Worm (Caenorhabditis elegans) whole organism, L4 larva: ENCODE results near the gene mfsd-13.2.

Experiments
- F37D6.2 ChIP-seq: sonication (generic microtip); optimal IDR thresholded peaks from 2 replicates; lab custom pipeline; 2016; ENCODE audit warnings: mild to moderate bottlenecking, missing genetic modification characterization, missing compliant biosample characterization
- F44E2.7 ChIP-seq: fragments of 200-800 bp; sonication (Bioruptor generic); IDR thresholded peaks from 2 replicates; pipeline ENCODE4 v2.1.2; 2022; ENCODE audit warnings: missing genetic modification characterization, missing compliant biosample characterization
- T26A8.4 ChIP-seq: fragments of 200-800 bp; sonication (Bioruptor generic); IDR thresholded peaks from 2 replicates; pipeline ENCODE4 v1.3.6; 2022; ENCODE audit warnings: missing genetic modification characterization, missing compliant biosample characterization
- Y105C5A.15 ChIP-seq: fragments of 200-800 bp; sonication (Bioruptor generic); IDR thresholded peaks from 2 replicates; pipeline ENCODE4 v1.3.6; 2022; ENCODE audit warnings: missing genetic modification characterization, missing compliant biosample characterization
- Y75B8A.6 ChIP-seq: fragments of 200-800 bp; sonication (Bioruptor generic); IDR thresholded peaks from 2 replicates; pipeline ENCODE4 v1.3.6; 2022; ENCODE audit warnings: missing genetic modification reagents, missing genetic modification characterization, missing compliant biosample characterization
- ZK337.2 ChIP-seq: fragments of 200-800 bp; sonication (Bioruptor generic); IDR thresholded peaks from 2 replicates; pipeline ENCODE4 v1.3.6; 2022; ENCODE audit warnings: missing genetic modification reagents, missing genetic modification characterization, missing compliant biosample characterization
- aha-1 ChIP-seq: fragments of 150-350 bp; peaks from one replicate; lab custom pipeline; 2014; ENCODE audit warnings: missing biosample characterization, missing genetic modification characterization
- arid-1 ChIP-seq: fragments of 200-800 bp; sonication (Bioruptor generic); conservative IDR thresholded peaks from 2 replicates; pipeline ENCODE4 v1.3.6; 2022; ENCODE audit warnings: missing genetic modification reagents, missing genetic modification characterization, missing compliant biosample characterization
- attf-4 ChIP-seq: sonication (generic microtip); optimal IDR thresholded peaks from 3 replicates; lab custom pipeline; 2017; ENCODE audit warnings: missing biosample characterization, missing genetic modification characterization
- ceh-20 ChIP-seq: fragments of 200-800 bp; sonication (Bioruptor generic); IDR thresholded peaks from 2 replicates; pipeline ENCODE4 v1.3.6; 2022; ENCODE audit warnings: missing genetic modification reagents, missing genetic modification characterization, missing compliant biosample characterization
- ceh-32 ChIP-seq: sonication (generic microtip); optimal IDR thresholded peaks from 2 replicates; lab custom pipeline; 2016; ENCODE audit warnings: mild to moderate bottlenecking, missing genetic modification characterization, missing compliant biosample characterization; ENCODE audit not compliant: poor library complexity
- ces-1 ChIP-seq: fragments of 150-350 bp; sonication (generic microtip); optimal IDR thresholded peaks from 4 replicates; lab custom pipeline; 2014; ENCODE audit warnings: missing biosample characterization, missing genetic modification reagents, missing genetic modification characterization
- cey-2 ChIP-seq: sonication (generic microtip); optimal IDR thresholded peaks from 3 replicates; lab custom pipeline; 2017; ENCODE audit warnings: missing genetic modification characterization, mild to moderate bottlenecking, missing compliant biosample characterization, antibody characterized with exemption, borderline replicate concordance; ENCODE audit not compliant: insufficient read depth
- daf-19 ChIP-seq: fragments of 200-800 bp; sonication (Bioruptor generic); conservative IDR thresholded peaks from 2 replicates; pipeline ENCODE4 v1.3.6; 2022; ENCODE audit warnings: missing genetic modification characterization, missing compliant biosample characterization
- fkh-10 ChIP-seq: fragments of 150-350 bp; optimal IDR thresholded peaks from 2 replicates; lab custom pipeline; 2014; ENCODE audit warnings: missing biosample characterization, missing genetic modification reagents, missing genetic modification characterization
- hlh-11 ChIP-seq: fragments of 200-800 bp; sonication (Bioruptor generic); optimal IDR thresholded peaks from 2 replicates; lab custom pipeline; 2018; ENCODE audit warnings: mild to moderate bottlenecking, missing genetic modification characterization, missing compliant biosample characterization
- hlh-30 ChIP-seq: sonication (generic microtip); optimal IDR thresholded peaks from 2 replicates; lab custom pipeline; 2017; ENCODE audit warnings: antibody characterized with exemption, mild to moderate bottlenecking, missing genetic modification characterization, missing compliant biosample characterization; ENCODE audit not compliant: insufficient read depth
- jun-1 ChIP-seq: fragments of 150-350 bp; optimal IDR thresholded peaks from 2 replicates; lab custom pipeline; 2014; ENCODE audit warnings: missing biosample characterization, missing genetic modification reagents, missing genetic modification characterization
- lin-13 ChIP-seq: fragments of 150-350 bp; optimal IDR thresholded peaks from 2 replicates; lab custom pipeline; 2014; ENCODE audit warnings: missing biosample characterization, missing genetic modification reagents, missing genetic modification characterization
- lin-15B ChIP-seq: fragments of 150-350 bp; sonication (generic microtip); optimal IDR thresholded peaks from 3 replicates; lab custom pipeline; 2014; ENCODE audit warnings: missing biosample characterization, missing genetic modification characterization
- lin-38 ChIP-seq: fragments of 200-800 bp; sonication (Bioruptor generic); IDR thresholded peaks from 2 replicates; pipeline ENCODE4 v1.3.6; 2022; ENCODE audit warnings: missing genetic modification reagents, missing genetic modification characterization, missing compliant biosample characterization
- mdl-1 ChIP-seq, 2 experiments: fragments of 150-350 bp in 1 of 2; sonication (generic microtip) in 1 of 2; optimal IDR thresholded peaks; 2 replicates each; lab custom pipeline; 2014 to 2017; ENCODE audit warnings: missing biosample characterization in 2 of 2, missing genetic modification characterization in 2 of 2
- mdt-29 ChIP-seq: fragments of 200-800 bp; sonication (Bioruptor generic); IDR thresholded peaks from 2 replicates; pipeline ENCODE4 v1.3.6; 2022; ENCODE audit warnings: missing genetic modification reagents, missing genetic modification characterization, missing compliant biosample characterization
- mes-2 ChIP-seq: sonication (generic microtip); optimal IDR thresholded peaks from 2 replicates; lab custom pipeline; 2016; ENCODE audit warnings: missing genotype, mild to moderate bottlenecking, missing genetic modification characterization, missing compliant biosample characterization; ENCODE audit not compliant: poor library complexity, severe bottlenecking
- mxl-2 ChIP-seq: fragments of 200-800 bp; sonication (Bioruptor generic); conservative IDR thresholded peaks from 2 replicates; pipeline ENCODE4 v1.3.6; 2022; ENCODE audit warnings: missing genetic modification reagents, missing genetic modification characterization, missing compliant biosample characterization
- nhr-10 ChIP-seq: fragments of 150-350 bp; optimal IDR thresholded peaks from 2 replicates; lab custom pipeline; 2014; ENCODE audit warnings: missing biosample characterization, missing genetic modification characterization
- nhr-48 ChIP-seq: sonication (generic microtip); optimal IDR thresholded peaks from 2 replicates; lab custom pipeline; 2016; ENCODE audit warnings: mild to moderate bottlenecking, missing genetic modification characterization, missing compliant biosample characterization
- nhr-6 ChIP-seq: fragments of 150-350 bp; optimal IDR thresholded peaks from 2 replicates; lab custom pipeline; 2014; ENCODE audit warnings: missing biosample characterization, missing genetic modification characterization
- nhr-76 ChIP-seq: fragments of 150-350 bp; optimal IDR thresholded peaks from 2 replicates; lab custom pipeline; 2014; ENCODE audit warnings: missing biosample characterization, missing genetic modification characterization
- nhr-77 ChIP-seq: fragments of 150-350 bp; optimal IDR thresholded peaks from 2 replicates; lab custom pipeline; 2014; ENCODE audit warnings: missing biosample characterization, missing genetic modification characterization
- sdz-12 ChIP-seq: fragments of 200-800 bp; sonication (Bioruptor generic); optimal IDR thresholded peaks from 2 replicates; lab custom pipeline; 2018; ENCODE audit warnings: mild to moderate bottlenecking, missing genetic modification characterization, missing compliant biosample characterization
- skn-1 ChIP-seq: fragments of 150-350 bp; optimal IDR thresholded peaks from 2 replicates; lab custom pipeline; 2014; ENCODE audit warnings: missing biosample characterization, missing genetic modification characterization
- spr-3 ChIP-seq: fragments of 200-800 bp; sonication (Bioruptor generic); optimal IDR thresholded peaks from 2 replicates; lab custom pipeline; 2018; ENCODE audit warnings: mild to moderate bottlenecking, missing genetic modification characterization, missing compliant biosample characterization
- tag-97 ChIP-seq: fragments of 200-800 bp; sonication (Bioruptor generic); IDR thresholded peaks from 2 replicates; pipeline ENCODE4 v1.3.6; 2022; ENCODE audit warnings: missing genetic modification characterization, missing compliant biosample characterization
- tra-1 ChIP-seq: fragments of 200-800 bp; sonication (Bioruptor generic); IDR thresholded peaks from 2 replicates; pipeline ENCODE4 v1.3.6; 2022; ENCODE audit warnings: missing genetic modification reagents, missing genetic modification characterization, missing compliant biosample characterization
- unc-130 ChIP-seq: sonication (generic microtip); optimal IDR thresholded peaks from 2 replicates; lab custom pipeline; 2016; ENCODE audit warnings: missing genetic modification reagents, missing genetic modification characterization, missing compliant biosample characterization
- unc-39 ChIP-seq: sonication (generic microtip); optimal IDR thresholded peaks from 2 replicates; lab custom pipeline; 2017; ENCODE audit warnings: missing biosample characterization, missing genetic modification characterization
- unc-62 ChIP-seq, 3 experiments: fragments of 150-350 bp in 1 of 3; sonication (generic microtip); optimal IDR thresholded peaks in 2 of 3; peaks in 1 of 3; 1 replicate in 1 of 3; 2 replicates in 2 of 3; lab custom pipeline; 2014 to 2017; ENCODE audit warnings: missing biosample characterization in 3 of 3, missing genetic modification characterization in 3 of 3, missing genetic modification reagents in 3 of 3, missing genotype in 1 of 3
- vab-7 ChIP-seq: fragments of 200-800 bp; sonication (Bioruptor generic); IDR thresholded peaks from 2 replicates; pipeline ENCODE4 v1.3.6; 2022; ENCODE audit warnings: missing genetic modification reagents, missing genetic modification characterization, missing compliant biosample characterization
- zag-1 ChIP-seq: fragments of 150-350 bp; optimal IDR thresholded peaks from 2 replicates; lab custom pipeline; 2014; ENCODE audit warnings: missing biosample characterization, missing genetic modification characterization
- zfp-2 ChIP-seq: sonication (generic microtip); optimal IDR thresholded peaks from 2 replicates; lab custom pipeline; 2016; ENCODE audit warnings: mild to moderate bottlenecking, missing genetic modification characterization, missing compliant biosample characterization
- zfp-3 ChIP-seq: fragments of 200-800 bp; sonication (Bioruptor generic); conservative IDR thresholded peaks from 2 replicates; pipeline ENCODE4 v1.3.6; 2022; ENCODE audit warnings: missing genetic modification reagents, missing genetic modification characterization, missing compliant biosample characterization
- ztf-7 ChIP-seq: fragments of 150-350 bp; optimal IDR thresholded peaks from 2 replicates; lab custom pipeline; 2014; ENCODE audit warnings: missing biosample characterization, missing genetic modification characterization

mfsd-13.2 gene

DNA sequence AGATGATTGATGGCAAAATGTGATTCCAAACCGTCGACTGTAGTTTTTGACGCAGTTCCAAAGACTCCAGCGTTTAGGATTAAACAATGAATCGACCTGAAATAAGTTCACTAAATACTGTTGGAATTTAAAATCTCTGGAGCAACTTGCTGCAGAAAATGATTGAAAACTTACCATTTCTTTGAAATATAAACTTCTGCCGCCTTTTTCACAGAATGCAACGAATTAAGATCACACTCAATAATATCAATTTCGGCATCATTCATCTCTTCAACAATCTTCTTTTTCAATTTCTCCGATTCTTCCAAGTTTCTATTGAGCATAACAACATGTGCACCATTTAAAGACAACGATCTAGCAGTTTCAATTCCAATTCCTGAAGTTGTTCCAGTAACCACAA is 42.0 kb upstream of the mfsd-13.2 start:
- TF ChIP-seq mdl-1 (tag; optimal IDR thresholded peaks at IDR 0.05; lab: Kevin White, UChicago): no peak
- TF ChIP-seq unc-62 (GFP tag; optimal IDR thresholded peaks at IDR 0.05 in 1 of 2; lab: Kevin White, UChicago): peak in 1 of 2 experiments; percentile 90
- no peak for TF ChIP-seq unc-62 (tag; optimal IDR thresholded peaks at IDR 0.05; lab: Kevin White, UChicago)

DNA sequence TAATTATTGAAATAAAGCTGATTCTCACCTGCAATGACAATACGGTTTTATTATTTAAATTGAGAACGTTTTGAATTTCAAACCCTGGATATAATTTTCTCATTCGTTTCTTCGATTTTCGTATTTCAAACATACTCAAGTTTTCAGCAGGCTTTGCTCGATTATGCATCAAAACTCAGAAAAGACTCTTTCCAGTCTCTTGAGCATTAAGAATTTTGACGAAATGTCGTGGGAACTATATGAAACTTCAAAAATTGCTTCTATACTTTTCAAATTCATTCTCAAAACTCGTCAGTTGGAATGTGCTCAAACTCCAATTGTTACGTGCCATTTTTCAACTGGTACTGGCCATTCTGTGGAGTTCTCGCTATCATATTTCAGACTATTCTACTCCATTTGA is 39.7 kb upstream of the mfsd-13.2 start, which contains the start of gene srd-59:
TSS of gene srd-59 (plus strand) at position 301 of the 400 bp plus-strand sequence.
- TF ChIP-seq zag-1 (tag; lab: Kevin White, UChicago): no peak
- no peak for TF ChIP-seq unc-39 (tag; lab: Kevin White, UChicago)
- TF ChIP-seq ZK337.2 (GFP tag; lab: Robert Waterston, UW): no peak
- no peak for TF ChIP-seq mdt-29 (GFP tag; lab: Robert Waterston, UW)
- no peak for TF ChIP-seq mxl-2

DNA sequence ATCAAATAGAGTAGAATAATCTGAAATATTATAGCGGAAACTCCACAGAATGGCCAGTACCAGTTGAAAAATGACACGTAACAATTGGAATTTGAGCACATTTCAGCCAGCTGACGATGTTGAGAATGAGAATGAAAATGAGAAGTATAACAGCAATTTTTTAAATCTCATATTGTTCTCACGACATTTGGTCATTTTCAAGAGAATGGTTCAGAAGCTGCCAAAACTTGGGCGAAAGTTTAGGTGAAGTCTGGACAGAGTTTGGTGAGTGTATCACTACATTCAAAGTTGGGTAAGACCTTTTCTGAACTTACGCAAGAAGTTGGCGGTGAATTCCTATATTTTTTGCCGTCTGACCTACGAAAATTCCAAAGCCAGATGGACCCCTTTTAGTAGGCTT is 39.3 kb upstream of the mfsd-13.2 start, which contains the start of gene srd-58:
TSS of gene srd-58 (minus strand) at position 101 of the 400 bp plus-strand sequence.
- TF ChIP-seq lin-38 (no peak), nhr-76 (no peak), jun-1 (no peak), tag-97 (no peak), tra-1 (no peak), Y75B8A.6 (GFP tag; lab: Robert Waterston, UW) (no peak), ceh-20 (no peak), daf-19 (GFP tag; lab: Robert Waterston, UW) (no peak), ceh-32 (no peak), zag-1 (tag; lab: Kevin White, UChicago) (no peak)

DNA sequence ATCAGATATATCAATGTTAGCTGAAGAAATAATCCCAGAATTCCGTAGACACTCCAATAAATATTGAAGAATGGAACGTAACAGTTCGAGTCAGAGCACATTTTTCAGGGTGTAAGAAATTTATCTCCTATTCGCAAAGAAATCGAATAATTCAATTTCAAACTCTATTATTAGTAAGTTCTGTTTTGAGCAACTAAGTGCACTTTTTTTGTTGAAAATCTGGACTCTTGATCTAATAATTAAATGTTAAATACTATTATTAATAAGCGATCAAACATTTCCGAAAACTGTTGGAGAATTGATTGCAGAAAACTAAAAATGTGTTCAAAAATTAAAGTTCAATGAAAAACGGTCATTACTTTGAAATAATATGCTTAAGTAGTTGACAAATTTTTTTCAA is 37.5 kb upstream of the mfsd-13.2 start, which contains the start of gene srd-56:
TSS of gene srd-56 (minus strand) at position 101 of the 400 bp plus-strand sequence.
- TF ChIP-seq nhr-77 (tag; lab: Kevin White, UChicago) (no peak), fkh-10 (no peak), unc-130 (GFP tag; lab: Kevin White, UChicago) (no peak)

DNA sequence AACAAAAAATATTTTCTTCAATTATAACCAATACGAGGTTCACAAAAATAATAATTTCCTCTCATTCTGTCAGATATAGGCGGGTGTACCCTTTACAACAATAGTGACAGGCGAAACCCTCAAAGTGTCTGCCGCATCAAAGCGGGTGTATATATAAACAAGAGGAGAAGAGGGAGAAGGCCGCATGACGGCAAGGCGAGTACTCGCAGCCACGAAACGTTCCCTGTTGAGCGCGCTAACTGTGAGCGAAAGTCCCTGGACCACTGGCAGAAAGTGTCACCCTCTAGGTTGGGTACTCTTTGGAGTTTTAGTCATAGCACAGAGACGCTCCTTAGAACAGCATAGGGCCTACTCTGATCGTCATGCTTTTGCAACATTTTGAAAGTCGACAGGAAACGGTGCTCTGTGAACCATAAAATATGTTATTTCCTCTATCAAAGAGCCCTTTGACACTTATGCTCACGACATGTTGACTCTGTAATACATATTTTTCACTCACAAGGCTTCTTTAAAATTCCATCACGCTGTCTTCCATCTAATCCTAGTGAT is 34.5 kb upstream of the mfsd-13.2 start, which contains the start of gene pcrg-1:
TSS of gene pcrg-1 (plus strand) at position 499 of the 549 bp plus-strand sequence.
- TF ChIP-seq Y105C5A.15 (GFP tag; lab: Robert Waterston, UW) (peak; percentile 90), cey-2 (no peak), aha-1 (tag; lab: Kevin White, UChicago) (peak; percentile 89), vab-7 (GFP tag; lab: Robert Waterston, UW) (peak; percentile 93), nhr-48 (tag; lab: Kevin White, UChicago) (peak; percentile 67), lin-13 (GFP tag; lab: Kevin White, UChicago) (peak; percentile 64), mes-2 (peak; percentile 73), tra-1 (peak; percentile 83), unc-130 (GFP tag; lab: Kevin White, UChicago) (peak; percentile 47), spr-3 (GFP tag; lab: Kevin White, UChicago) (peak; percentile 59), ztf-7 (tag; lab: Kevin White, UChicago) (peak; percentile 57), lin-15B (tag; lab: Kevin White, UChicago) (no peak), ces-1 (no peak), nhr-77 (tag; lab: Kevin White, UChicago) (no peak), nhr-6 (tag; lab: Kevin White, UChicago) (peak; percentile 77), zfp-2 (tag; lab: Kevin White, UChicago) (no peak), attf-4 (tag; lab: Kevin White, UChicago) (no peak), hlh-11 (peak; percentile 74), zfp-3 (GFP tag; lab: Robert Waterston, UW) (peak; percentile 51; the same call in 1 of the 2 replicates), T26A8.4 (peak; percentile 91), sdz-12 (GFP tag; lab: Kevin White, UChicago) (no peak), skn-1 (tag; lab: Kevin White, UChicago) (no peak), ZK337.2 (GFP tag; lab: Robert Waterston, UW) (peak; percentile 21), hlh-30 (tag; lab: Kevin White, UChicago) (peak; percentile 69), arid-1 (peak; percentile 93), nhr-10 (no peak), F44E2.7 (GFP tag; lab: Robert Waterston, UW) (peak; percentile 55; the same call in 1 of the 2 replicates), F37D6.2 (tag; lab: Kevin White, UChicago) (peak; percentile 29), daf-19 (GFP tag; lab: Robert Waterston, UW) (peak; percentile 63; the same call in 1 of the 2 replicates)
